Worm (Caenorhabditis elegans): ENCODE data around the gene epg-6.

The epg-6 gene

DNA sequence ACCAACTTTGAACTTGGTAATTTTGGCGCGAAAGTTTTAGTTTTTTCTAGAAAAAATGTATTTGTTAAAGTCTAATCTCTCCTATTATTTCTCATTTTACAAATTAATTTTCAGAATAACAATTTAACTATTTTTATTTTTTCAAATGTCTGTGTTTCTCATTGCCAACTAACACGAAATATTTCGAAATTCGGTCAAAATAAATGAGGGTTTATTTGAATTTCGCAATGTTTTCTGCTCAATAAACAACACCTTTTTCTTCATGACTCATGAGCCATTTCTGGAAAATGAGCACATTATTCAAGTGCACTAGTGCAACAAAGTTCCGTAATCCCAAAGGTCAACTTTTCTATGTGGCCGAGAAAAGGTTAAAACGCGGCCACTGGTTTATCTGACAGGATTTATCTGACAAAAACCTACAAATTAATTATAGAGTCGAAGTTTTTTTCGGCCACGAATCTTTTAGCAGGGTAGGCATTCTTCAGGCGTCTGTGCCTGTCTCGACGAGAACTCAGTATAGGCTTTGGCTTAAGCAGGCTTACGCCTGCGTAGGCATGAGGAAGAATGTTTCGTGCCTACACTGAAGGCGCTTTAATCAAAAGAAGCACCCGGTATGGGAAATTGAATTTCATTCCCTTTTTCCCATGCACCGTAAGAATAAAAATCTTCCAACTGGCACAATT is 38.5 kb upstream of the epg-6 start, which contains the start of gene Y39A1A.27:
Gene Y39A1A.27 (plus strand): TSS at position 633 of the 683 bp plus-strand sequence.
- TF ChIP-seq cebp-1 (GFP tag; IDR thresholded peaks at IDR 0.05), result no peak
- peak; percentile 87 for TF ChIP-seq cebp-1 (tag; optimal IDR thresholded peaks at IDR 0.05)
- no peak for TF ChIP-seq zfh-2 (GFP tag; conservative IDR thresholded peaks at IDR 0.05)

DNA sequence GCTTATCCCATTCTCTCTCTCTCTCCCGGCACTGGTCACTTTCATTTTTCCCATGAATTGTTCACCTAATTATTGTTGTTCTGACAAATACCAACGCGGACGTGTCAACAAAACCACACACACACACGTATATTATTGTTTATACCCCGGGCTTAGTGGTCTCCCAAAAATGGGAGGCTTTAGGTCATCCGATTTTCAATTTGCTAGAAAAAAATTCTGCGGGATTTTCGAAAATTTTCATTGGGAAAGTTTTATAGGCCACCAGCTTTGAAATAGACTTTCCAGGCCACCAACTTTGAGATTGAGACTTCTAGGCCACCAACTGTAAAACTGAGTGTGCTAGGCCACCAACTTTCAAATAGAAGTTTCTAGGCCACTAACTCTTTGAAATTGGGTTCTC is 37.9 kb upstream of the epg-6 start:
- TF ChIP-seq D2030.7 (GFP tag; IDR thresholded peaks at IDR 0.05) (no peak), cebp-2 (GFP tag; IDR thresholded peaks at IDR 0.05) (no peak), hrde-1 (tag; optimal IDR thresholded peaks at IDR 0.05; ENCODE audit: borderline replicate concordance) (no peak), hmg-1.2 (GFP tag; IDR thresholded peaks at IDR 0.05) (0 out of 2 replicates have a peak, but pooled peaks have one; percentile 24)

DNA sequence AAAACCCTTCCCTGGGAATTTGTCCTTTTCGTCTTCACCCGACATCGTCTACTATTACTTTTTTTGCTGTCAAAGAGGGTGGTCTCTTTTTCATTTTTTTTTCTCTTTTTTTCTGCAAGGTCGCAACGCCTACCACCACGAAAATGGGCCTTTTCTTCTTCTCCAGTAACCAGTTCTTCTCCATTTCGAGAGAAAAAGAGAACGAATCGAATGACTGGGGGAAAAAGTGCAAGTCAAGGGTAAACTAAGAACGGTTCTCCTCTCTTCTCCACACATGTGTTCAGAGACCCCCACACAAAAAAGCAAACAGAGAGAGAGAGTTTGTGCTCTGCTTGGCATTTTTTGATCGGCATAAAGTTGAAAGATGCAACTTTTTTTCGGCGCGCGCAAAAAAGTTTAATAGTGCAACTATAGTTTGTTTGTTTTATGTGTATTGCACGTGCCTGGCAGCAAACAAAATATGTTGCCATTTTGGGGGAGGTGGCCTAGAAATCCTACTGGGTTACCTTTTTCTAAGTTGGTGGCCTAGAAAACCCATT is 36.6 kb upstream of the epg-6 start:
- TF ChIP-seq nhr-27 (tag; optimal IDR thresholded peaks at IDR 0.05) (no peak), tlf-1 (GFP tag; optimal IDR thresholded peaks at IDR 0.05) (no peak), snpc-1.1 (tag; optimal IDR thresholded peaks at IDR 0.05; ENCODE audit: insufficient read depth) (no peak), athp-1 (tag; optimal IDR thresholded peaks at IDR 0.05) (no peak), let-607 (tag; optimal IDR thresholded peaks at IDR 0.05) (no peak), sdz-38 (tag; optimal IDR thresholded peaks at IDR 0.05) (no peak)

DNA sequence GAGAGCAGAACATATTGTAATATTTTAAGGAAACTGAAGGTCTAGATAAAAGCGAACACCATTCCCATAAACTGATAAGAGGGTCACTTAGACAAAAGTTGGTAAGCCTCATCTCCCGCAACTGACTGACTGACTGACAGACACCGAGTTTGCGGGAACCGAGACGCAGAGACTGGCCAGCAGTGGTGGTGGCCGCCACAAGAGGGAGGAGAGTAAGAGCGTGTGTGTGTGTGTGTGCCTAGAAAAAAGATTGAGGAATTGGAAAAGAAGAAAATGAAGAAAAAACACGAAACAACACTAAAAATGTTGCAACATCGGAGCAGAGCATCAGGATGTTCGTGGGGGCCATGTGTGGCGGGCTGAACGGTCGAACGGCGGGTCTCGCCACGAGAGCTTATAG is 34.6 kb upstream of the epg-6 start:
- no peak for TF ChIP-seq ccch-3 (GFP tag; optimal IDR thresholded peaks at IDR 0.05)
- no peak for TF ChIP-seq cebp-1 (GFP tag; IDR thresholded peaks at IDR 0.05)
- TF ChIP-seq cebp-1 (tag; optimal IDR thresholded peaks at IDR 0.05), result no peak

DNA sequence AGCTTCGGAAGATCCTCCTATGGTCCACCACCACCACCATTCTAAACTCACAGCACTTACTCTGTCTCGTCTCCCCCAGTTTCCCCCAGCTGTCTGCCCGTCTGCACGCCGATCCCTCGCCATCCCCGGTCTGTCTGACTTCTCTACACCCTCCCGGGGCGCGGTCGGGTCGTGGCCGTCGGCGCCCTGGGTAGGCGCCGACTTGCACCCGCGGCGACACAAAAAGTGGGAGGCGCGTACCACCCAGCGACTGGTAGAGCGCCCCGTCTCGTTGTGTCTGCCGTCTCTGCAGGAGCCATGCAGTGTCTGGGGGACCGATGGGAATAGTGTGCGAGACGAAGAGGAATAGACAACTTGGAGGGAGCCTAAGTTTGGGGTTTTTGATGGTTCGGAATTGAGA is 34.0 kb upstream of the epg-6 start:
- TF ChIP-seq dox-1 (GFP tag; IDR thresholded peaks at IDR 0.05) (peak; percentile 76), snpc-4 (GFP tag; optimal IDR thresholded peaks at IDR 0.05) (peak; percentile 41), snpc-4 (tag; optimal IDR thresholded peaks at IDR 0.05) (peak; percentile 3 to 69 (median 62)), aptf-3 (GFP tag; IDR thresholded peaks at IDR 0.05) (0 out of 2 replicates have a peak, but pooled peaks have one; percentile 45), zfh-2 (GFP tag; conservative IDR thresholded peaks at IDR 0.05) (peak; percentile 99), K11D2.4 (GFP tag; IDR thresholded peaks at IDR 0.05) (0 out of 2 replicates have a peak, but pooled peaks have one; percentile 47), nfyb-1 (GFP tag; IDR thresholded peaks at IDR 0.05) (peak; percentile 75), mes-4 (tag; optimal IDR thresholded peaks at IDR 0.05) (no peak), pbrm-1 (GFP tag; IDR thresholded peaks at IDR 0.05) (peak; percentile 59), ceh-91 (GFP tag; IDR thresholded peaks at IDR 0.05) (no peak), ets-4 (GFP tag; optimal IDR thresholded peaks at IDR 0.05) (peak; percentile 46), madf-8 (GFP tag; conservative IDR thresholded peaks at IDR 0.05) (no peak), let-607 (tag; optimal IDR thresholded peaks at IDR 0.05) (peak in 1 of 2 experiments; percentile 29), chd-7 (tag; optimal IDR thresholded peaks at IDR 0.05) (peak; percentile 47), mcd-1 (GFP tag; IDR thresholded peaks at IDR 0.05) (peak; percentile 82), rec-8 (tag; optimal IDR thresholded peaks at IDR 0.05) (no peak), tbp1 (GFP tag; optimal IDR thresholded peaks at IDR 0.05) (peak; percentile 21), snpc-1.1 (tag; optimal IDR thresholded peaks at IDR 0.05; ENCODE audit: insufficient read depth) (no peak), C06A6.2 (GFP tag; conservative IDR thresholded peaks at IDR 0.05) (peak; percentile 49), F37B4.10 (GFP tag; IDR thresholded peaks at IDR 0.05) (no peak), ekl-4 (GFP tag; IDR thresholded peaks at IDR 0.05) (peak; percentile 43; the same call in 1 of the 2 replicates), bed-2 (GFP tag; IDR thresholded peaks at IDR 0.05) (peak; percentile 63; the same call in 1 of the 2 replicates), F57C9.4 (tag; optimal IDR thresholded peaks at IDR 0.05) (peak; percentile 16), egrh-3 (GFP tag; IDR thresholded peaks at IDR 0.05) (peak; percentile 99), hmg-1.2 (GFP tag; IDR thresholded peaks at IDR 0.05) (peak; percentile 92), attf-5 (GFP tag; optimal IDR thresholded peaks at IDR 0.05) (peak; percentile 78), F49E8.2 (tag; optimal IDR thresholded peaks at IDR 0.05; ENCODE audit: insufficient read depth) (no peak), madf-3 (GFP tag; IDR thresholded peaks at IDR 0.05) (0 out of 2 replicates have a peak, but pooled peaks have one; percentile 20)
